Worm (Caenorhabditis elegans): ENCODE results near the gene F14D2.7.

The F14D2.7 gene

DNA sequence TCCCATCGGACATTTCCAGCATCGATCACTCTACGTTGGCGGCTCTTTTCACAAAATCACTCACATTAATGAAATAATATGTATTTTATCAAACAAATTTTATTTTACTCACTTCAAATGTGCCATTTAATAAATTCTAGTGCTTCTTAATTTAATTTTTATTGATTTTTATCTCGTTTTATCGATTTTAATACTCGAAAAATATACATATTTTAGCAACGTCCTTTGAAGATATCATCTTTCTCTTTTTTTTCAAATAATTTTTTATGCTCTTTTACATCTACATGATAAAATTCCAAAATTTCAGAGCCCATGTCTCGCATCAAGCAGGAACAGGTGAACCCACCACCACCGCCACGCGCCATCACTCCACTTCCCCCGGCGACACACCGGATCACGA, 20.4 kb upstream of the F14D2.7 start, which contains the start of the genes lido-14 and bath-27:
Gene lido-14, plus strand, starts transcription at position 301 of the 400 bp plus-strand sequence.
Gene bath-27, plus strand, starts transcription at position 306 of the 400 bp plus-strand sequence.
- no peak for TF ChIP-seq eor-1 (tag; optimal IDR thresholded peaks at IDR 0.05)
- no peak for TF ChIP-seq pha-4 (tag; optimal IDR thresholded peaks at IDR 0.05)
- TF ChIP-seq R02D3.7 (tag; optimal IDR thresholded peaks at IDR 0.05) = no peak
- TF ChIP-seq ztf-4 (tag; optimal IDR thresholded peaks at IDR 0.05) = no peak
- no peak for TF ChIP-seq zag-1 (tag; optimal IDR thresholded peaks at IDR 0.05)
- TF ChIP-seq nhr-67 (tag; optimal IDR thresholded peaks at IDR 0.05) = no peak
- no peak for TF ChIP-seq elt-1 (tag; optimal IDR thresholded peaks at IDR 0.05)
- no peak for TF ChIP-seq daf-12 (tag; optimal IDR thresholded peaks at IDR 0.05)
- no peak for TF ChIP-seq nhr-23 (tag; optimal IDR thresholded peaks at IDR 0.05)
- TF ChIP-seq unc-39 (tag; optimal IDR thresholded peaks at IDR 0.05) = no peak
- TF ChIP-seq egl-5 (tag; optimal IDR thresholded peaks at IDR 0.05) = no peak
- no peak for TF ChIP-seq nfya-1 (tag; optimal IDR thresholded peaks at IDR 0.05; ENCODE audit: insufficient read depth)
- TF ChIP-seq egl-27 (tag; optimal IDR thresholded peaks at IDR 0.05) = no peak
- no peak for TF ChIP-seq tbx-2 (tag; optimal IDR thresholded peaks at IDR 0.05)
- TF ChIP-seq sea-2 (GFP tag; optimal IDR thresholded peaks at IDR 0.05) = no peak
- no peak for TF ChIP-seq elt-2 (tag; optimal IDR thresholded peaks at IDR 0.05)
- TF ChIP-seq snpc-4 (tag; optimal IDR thresholded peaks at IDR 0.05) = no peak

DNA sequence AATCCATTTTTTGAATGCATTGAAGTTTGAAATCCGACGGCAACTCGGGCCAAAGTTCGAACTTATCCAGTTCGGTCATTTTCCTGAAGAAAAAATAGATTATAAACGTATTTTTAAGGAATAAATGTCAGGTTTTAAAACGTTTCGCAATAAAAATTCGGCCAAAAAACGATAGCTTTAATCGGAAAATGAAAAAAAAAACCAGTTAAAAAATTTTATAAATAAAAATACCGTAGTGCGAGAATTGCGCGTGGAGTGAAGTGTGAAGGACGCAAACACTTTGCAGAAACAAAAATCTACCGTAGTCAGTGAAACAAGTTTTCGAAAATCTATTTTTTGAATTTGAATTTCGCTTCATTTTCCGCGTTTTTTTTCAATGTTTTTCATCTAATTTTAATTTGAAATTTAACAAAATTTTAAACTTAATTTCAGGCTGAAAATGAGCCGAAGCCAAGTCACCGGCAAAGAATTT, 11.4 kb upstream of the F14D2.7 start, which contains the start of gene F14D2.8:
Gene F14D2.8, minus strand, starts transcription at position 51 of the 472 bp plus-strand sequence.
- TF ChIP-seq aly-2 (tag; optimal IDR thresholded peaks at IDR 0.05) = no peak

ce11 chrII:3347940-3348610, 9.6 kb upstream of the F14D2.7 start, which contains the start of the genes F14D2.14 and bath-29:
TSS of gene F14D2.14 (minus strand) at chrII:3347990.
TSS of gene bath-29 (plus strand) at chrII:3348560.
- no peak for TF ChIP-seq pha-4 (tag; optimal IDR thresholded peaks at IDR 0.05)
- TF ChIP-seq lin-39 (tag; optimal IDR thresholded peaks at IDR 0.05) = no peak
- TF ChIP-seq ceh-82 (tag; optimal IDR thresholded peaks at IDR 0.05) = no peak
- no peak for TF ChIP-seq nhr-23 (tag; optimal IDR thresholded peaks at IDR 0.05)
- no peak for TF ChIP-seq elt-1 (tag; optimal IDR thresholded peaks at IDR 0.05)
- TF ChIP-seq mml-1 (tag; optimal IDR thresholded peaks at IDR 0.05) = no peak
- no peak for TF ChIP-seq elt-3 (tag; optimal IDR thresholded peaks at IDR 0.05)
- no peak for TF ChIP-seq lin-15B (tag; optimal IDR thresholded peaks at IDR 0.05)

DNA sequence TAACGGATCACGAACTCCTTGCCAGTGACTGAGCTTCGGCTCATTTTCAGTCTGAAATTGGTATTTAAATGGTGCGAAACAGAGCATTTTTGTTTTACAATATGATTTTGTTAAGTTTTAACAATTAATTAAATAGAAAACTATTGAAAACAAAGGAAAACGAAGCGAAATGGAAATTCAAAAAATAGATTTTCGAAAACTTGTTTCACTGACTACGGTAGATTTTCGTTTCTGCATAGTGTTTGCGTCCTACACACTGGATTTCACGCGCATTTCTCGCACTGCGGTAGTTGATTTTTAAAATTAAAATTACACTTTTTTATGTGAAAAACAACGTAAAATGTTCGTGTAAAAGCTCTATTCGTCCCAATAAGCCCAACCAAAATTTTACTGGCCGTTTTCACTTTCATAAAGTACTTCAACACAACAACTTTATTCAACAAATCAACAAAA, 7.9 kb upstream of the F14D2.7 start, which contains the start of gene bath-30:
Gene bath-30, minus strand, starts transcription at position 51 of the 453 bp plus-strand sequence.
- no peak for TF ChIP-seq fkh-2 (tag; optimal IDR thresholded peaks at IDR 0.05)
- TF ChIP-seq snpc-4 (tag; optimal IDR thresholded peaks at IDR 0.05) = no peak
- TF ChIP-seq nfya-1 (tag; optimal IDR thresholded peaks at IDR 0.05; ENCODE audit: insufficient read depth) = no peak
- no peak for TF ChIP-seq nhr-237 (tag; optimal IDR thresholded peaks at IDR 0.05)
- no peak for TF ChIP-seq elt-1 (tag; optimal IDR thresholded peaks at IDR 0.05)
- TF ChIP-seq nhr-77 (tag; optimal IDR thresholded peaks at IDR 0.05) = no peak

- TF ChIP-seq aly-2 (tag; optimal IDR thresholded peaks at IDR 0.05) (no peak), zag-1 (tag; optimal IDR thresholded peaks at IDR 0.05) (no peak), mml-1 (tag; optimal IDR thresholded peaks at IDR 0.05) (no peak), daf-12 (tag; optimal IDR thresholded peaks at IDR 0.05) (no peak), skn-1 (tag; optimal IDR thresholded peaks at IDR 0.05) (no peak), egl-27 (tag; optimal IDR thresholded peaks at IDR 0.05) (no peak), ceh-28 (tag; optimal IDR thresholded peaks at IDR 0.05) (no peak), pqm-1 (tag; optimal IDR thresholded peaks at IDR 0.05) (no peak), fkh-2 (tag; optimal IDR thresholded peaks at IDR 0.05) (no peak), nhr-76 (tag; optimal IDR thresholded peaks at IDR 0.05) (no peak), ztf-4 (tag; optimal IDR thresholded peaks at IDR 0.05) (no peak)
Measured at ce11 chrII:3344917-3345316, 6.5 kb upstream of the F14D2.7 start, which contains the start of gene bath-28. TSS of gene bath-28 (minus strand) at chrII:3344967.

DNA sequence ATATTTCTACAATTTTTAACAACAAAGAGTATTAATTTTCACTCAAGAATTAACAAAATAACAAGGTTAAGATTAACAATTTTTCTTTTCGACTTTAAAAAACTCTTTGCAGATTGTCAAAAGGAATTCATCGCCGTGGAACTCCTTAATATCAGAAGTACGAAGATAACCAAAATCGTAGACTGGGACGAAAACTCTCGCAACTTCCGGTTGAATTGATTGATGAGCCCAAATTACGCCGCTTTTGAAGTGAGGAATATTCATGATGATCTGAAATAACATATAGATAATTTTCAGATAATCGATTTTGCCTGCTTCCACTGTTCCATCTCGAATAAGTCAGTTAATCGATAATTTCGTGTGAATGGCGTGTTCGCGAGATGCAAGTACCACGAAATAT, 5.3 kb upstream of the F14D2.7 start, which contains the start of gene F14D2.15:
Gene F14D2.15, minus strand, starts transcription at position 101 of the 400 bp plus-strand sequence.
- TF ChIP-seq unc-39 (tag; optimal IDR thresholded peaks at IDR 0.05) (no peak), snpc-4 (tag; optimal IDR thresholded peaks at IDR 0.05) (no peak), eor-1 (tag; optimal IDR thresholded peaks at IDR 0.05) (no peak), skn-1 (tag; optimal IDR thresholded peaks at IDR 0.05) (no peak), nhr-23 (tag; optimal IDR thresholded peaks at IDR 0.05) (no peak), fos-1 (tag; optimal IDR thresholded peaks at IDR 0.05) (no peak), nhr-43 (tag; optimal IDR thresholded peaks at IDR 0.05; ENCODE audit: poor library complexity, severe bottlenecking) (no peak), lin-15B (tag; optimal IDR thresholded peaks at IDR 0.05) (no peak), aly-2 (tag; optimal IDR thresholded peaks at IDR 0.05) (no peak), daf-12 (tag; optimal IDR thresholded peaks at IDR 0.05) (no peak), lin-39 (tag; optimal IDR thresholded peaks at IDR 0.05) (no peak), nfya-1 (tag; optimal IDR thresholded peaks at IDR 0.05; ENCODE audit: insufficient read depth) (no peak), unc-62 (GFP tag; optimal IDR thresholded peaks at IDR 0.05) (no peak), ceh-28 (tag; optimal IDR thresholded peaks at IDR 0.05) (no peak), egl-5 (tag; optimal IDR thresholded peaks at IDR 0.05) (no peak), nhr-76 (tag; optimal IDR thresholded peaks at IDR 0.05) (no peak), mml-1 (tag; optimal IDR thresholded peaks at IDR 0.05) (no peak), nhr-28 (tag; optimal IDR thresholded peaks at IDR 0.05) (no peak), fkh-10 (GFP tag; optimal IDR thresholded peaks at IDR 0.05) (no peak)
